Worm (Caenorhabditis elegans) whole organism, late embryonic: ENCODE data around the gene lin-31.

Experiments used
- ceh-22 ChIP-seq: sonication (generic microtip); optimal IDR thresholded peaks from 2 replicates; lab custom pipeline; 2017; ENCODE audit warnings: missing biosample characterization, missing genetic modification characterization
- dve-1 ChIP-seq: sonication (generic microtip); optimal IDR thresholded peaks from 2 replicates; lab custom pipeline; 2017; ENCODE audit warnings: antibody characterized with exemption, mild to moderate bottlenecking, missing genetic modification characterization, missing compliant biosample characterization
- elt-2 ChIP-seq: sonication (generic microtip); optimal IDR thresholded peaks from 2 replicates; lab custom pipeline; 2016; ENCODE audit warnings: missing genetic modification reagents, missing genetic modification characterization, missing compliant biosample characterization
- fax-1 ChIP-seq: sonication (generic microtip); optimal IDR thresholded peaks from 2 replicates; lab custom pipeline; 2016; ENCODE audit warnings: missing genotype, missing genetic modification characterization, missing compliant biosample characterization
- odd-2 ChIP-seq: sonication (generic microtip); optimal IDR thresholded peaks from 2 replicates; lab custom pipeline; 2017; ENCODE audit warnings: antibody characterized with exemption, mild to moderate bottlenecking, missing genetic modification characterization, missing compliant biosample characterization
- tbx-2 ChIP-seq: sonication (generic microtip); optimal IDR thresholded peaks from 2 replicates; lab custom pipeline; 2016; ENCODE audit warnings: missing genetic modification characterization, missing compliant biosample characterization
- ztf-16 ChIP-seq: sonication (generic microtip); optimal IDR thresholded peaks from 2 replicates; lab custom pipeline; 2017; ENCODE audit warnings: missing genetic modification characterization, missing compliant biosample characterization

DNA sequence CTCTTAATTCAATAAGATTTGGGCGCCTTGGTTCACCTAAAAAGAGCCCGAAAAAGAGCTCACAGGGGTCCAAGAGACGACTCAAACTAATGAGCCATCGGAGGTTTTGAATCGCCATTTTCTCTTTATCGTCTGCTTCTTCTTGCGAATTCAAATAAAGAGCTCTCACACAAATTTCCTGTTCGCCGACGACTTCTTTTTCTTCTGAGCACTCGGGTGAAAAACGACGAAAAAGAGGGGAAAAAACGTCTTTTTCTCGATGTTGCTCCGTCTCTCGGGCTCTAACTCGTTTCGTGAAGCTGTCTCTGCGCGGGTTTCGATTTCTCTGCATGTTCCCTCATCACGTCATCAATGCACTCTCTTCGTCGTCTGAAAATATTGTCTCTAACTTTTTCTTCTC lies 33.8 kb upstream of the lin-31 start:
- TF ChIP-seq fax-1 (tag; lab: Kevin White, UChicago) (no peak), ceh-22 (tag; lab: Kevin White, UChicago) (no peak), elt-2 (tag; lab: Kevin White, UChicago) (no peak), odd-2 (tag; lab: Kevin White, UChicago) (no peak), ztf-16 (tag; lab: Kevin White, UChicago) (no peak), tbx-2 (tag; lab: Kevin White, UChicago) (no peak), dve-1 (tag; lab: Kevin White, UChicago) (no peak)
